Worm (Caenorhabditis elegans) whole organism, L4 larva: ENCODE data around the gene F59G1.4.

ENCODE experiments used
- F37D6.2 ChIP-seq: sonication (generic microtip); optimal IDR thresholded peaks from 2 replicates; lab custom pipeline; 2016; ENCODE audit warnings: mild to moderate bottlenecking, missing genetic modification characterization, missing compliant biosample characterization
- lin-39 ChIP-seq: fragments of 150-350 bp; optimal IDR thresholded peaks from 2 replicates; lab custom pipeline; 2014; ENCODE audit warnings: missing biosample characterization, missing genetic modification reagents, missing genetic modification characterization
- lir-3 ChIP-seq: sonication (generic microtip); optimal IDR thresholded peaks from 2 replicates; lab custom pipeline; 2016; ENCODE audit warnings: mild to moderate bottlenecking, missing genetic modification characterization, missing compliant biosample characterization
- mdl-1 ChIP-seq, 2 experiments: fragments of 150-350 bp in 1 of 2; sonication (generic microtip) in 1 of 2; optimal IDR thresholded peaks; 2 replicates each; lab custom pipeline; 2014 to 2017; ENCODE audit warnings: missing biosample characterization in 2 of 2, missing genetic modification characterization in 2 of 2
- nhr-28 ChIP-seq: fragments of 150-350 bp; optimal IDR thresholded peaks from 2 replicates; lab custom pipeline; 2014; ENCODE audit warnings: missing biosample characterization, missing genetic modification characterization
- unc-130 ChIP-seq: sonication (generic microtip); optimal IDR thresholded peaks from 2 replicates; lab custom pipeline; 2016; ENCODE audit warnings: missing genetic modification reagents, missing genetic modification characterization, missing compliant biosample characterization
- zag-1 ChIP-seq: fragments of 150-350 bp; optimal IDR thresholded peaks from 2 replicates; lab custom pipeline; 2014; ENCODE audit warnings: missing biosample characterization, missing genetic modification characterization

DNA sequence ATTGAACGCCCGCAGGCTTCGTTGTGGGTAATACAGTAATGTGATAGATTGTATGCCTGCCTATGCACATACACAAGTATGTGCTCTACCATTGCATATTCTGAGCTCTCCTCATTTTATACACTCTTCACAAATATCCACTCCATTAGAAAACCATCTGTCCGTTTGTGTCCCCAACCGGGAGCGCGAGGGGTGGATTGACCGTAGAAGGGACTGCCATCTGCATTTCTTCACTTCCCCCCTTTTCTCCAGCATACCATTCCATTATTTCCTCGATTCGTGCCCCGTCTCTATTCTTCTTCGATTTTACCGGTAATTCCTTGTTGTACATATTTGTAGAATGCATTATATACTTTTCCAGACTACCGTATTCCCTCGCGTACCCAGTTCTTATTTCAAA lies 37.2 kb downstream of the F59G1.4 start:
- TF ChIP-seq lir-3 (tag; lab: Kevin White, UChicago) (no peak), F37D6.2 (no peak), mdl-1 (tag; optimal IDR thresholded peaks at IDR 0.05; lab: Kevin White, UChicago) (no peak), nhr-28 (tag; lab: Kevin White, UChicago) (no peak), unc-130 (GFP tag; lab: Kevin White, UChicago) (no peak), lin-39 (tag; lab: Kevin White, UChicago) (no peak), zag-1 (no peak)
